Fruit fly (Drosophila melanogaster) whole organism, embryonic: Measurements from ENCODE around the gene pr.
A peak's percentile ranks its signal among the peaks of the same experiment; 100 is the strongest.

Experiments
- ATbp ChIP-seq: fragments of 200-800 bp; sonication (Bioruptor generic); optimal IDR thresholded peaks from 2 replicates; lab custom pipeline; 2017; ENCODE audit warnings: missing biosample characterization, mild to moderate bottlenecking, missing genetic modification characterization, missing genetic modification reagents
- Abd-B ChIP-seq: fragments of 200-800 bp; sonication (Bioruptor generic); optimal IDR thresholded peaks from 2 replicates; lab custom pipeline; 2018; ENCODE audit warnings: missing biosample characterization, mild to moderate bottlenecking, missing genetic modification characterization, moderate library complexity
- Adf1 ChIP-seq: fragments of 200-800 bp; sonication (Bioruptor generic); IDR thresholded peaks from 2 replicates; pipeline ENCODE4 v1.3.6; 2022; ENCODE audit warnings: missing biosample characterization, missing genetic modification characterization
- CG10274 ChIP-seq: fragments of 200-800 bp; sonication (Bioruptor generic); optimal IDR thresholded peaks from 3 replicates; lab custom pipeline; 2017; ENCODE audit warnings: missing biosample characterization, mild to moderate bottlenecking, missing genetic modification characterization
- CG10321 ChIP-seq: fragments of 200-800 bp; sonication (Bioruptor generic); IDR thresholded peaks from 2 replicates; pipeline ENCODE4 v1.3.6; 2022; ENCODE audit warnings: missing biosample characterization, missing genetic modification characterization
- CG10543 ChIP-seq: fragments of 200-800 bp; sonication (Bioruptor generic); optimal IDR thresholded peaks from 3 replicates; lab custom pipeline; 2017; ENCODE audit warnings: missing biosample characterization, mild to moderate bottlenecking, missing genetic modification characterization, moderate library complexity
- CG11093 ChIP-seq: fragments of 200-800 bp; sonication (Bioruptor generic); IDR thresholded peaks from 3 replicates; pipeline ENCODE4 v1.3.6; 2022; ENCODE audit warnings: missing biosample characterization, missing genetic modification characterization
- CG11696 ChIP-seq: fragments of 200-800 bp; sonication (Bioruptor generic); IDR thresholded peaks from 2 replicates; pipeline ENCODE4 v1.3.6; 2022; ENCODE audit warnings: missing biosample characterization, missing genetic modification characterization
- CG12071 ChIP-seq: fragments of 200-800 bp; sonication (Bioruptor generic); optimal IDR thresholded peaks from 3 replicates; lab custom pipeline; 2018; ENCODE audit warnings: missing biosample characterization, mild to moderate bottlenecking, missing genetic modification characterization
- CG13287 ChIP-seq: fragments of 200-800 bp; sonication (Bioruptor generic); IDR thresholded peaks from 2 replicates; pipeline ENCODE4 v1.3.6; 2022; ENCODE audit warnings: missing biosample characterization, missing genetic modification characterization; ENCODE audit not compliant: partially characterized antibody
- CG15696 ChIP-seq: fragments of 200-800 bp; sonication (Bioruptor generic); optimal IDR thresholded peaks from 2 replicates; lab custom pipeline; 2019; ENCODE audit warnings: missing biosample characterization, mild to moderate bottlenecking, missing genetic modification characterization, moderate library complexity
- CG17328 ChIP-seq: fragments of 200-800 bp; sonication (Bioruptor generic); IDR thresholded peaks from 2 replicates; pipeline ENCODE4 v1.3.6; 2022; ENCODE audit warnings: missing biosample characterization, missing genetic modification characterization
- CG17385 ChIP-seq: fragments of 200-800 bp; sonication (Bioruptor generic); optimal IDR thresholded peaks from 3 replicates; lab custom pipeline; 2018; ENCODE audit warnings: missing biosample characterization, mild to moderate bottlenecking, missing genetic modification characterization
- CG4707 ChIP-seq: fragments of 200-800 bp; sonication (Bioruptor generic); optimal IDR thresholded peaks from 2 replicates; lab custom pipeline; 2018; ENCODE audit warnings: missing biosample characterization, mild to moderate bottlenecking, missing genetic modification characterization, moderate library complexity
- CG4730 ChIP-seq: fragments of 200-800 bp; sonication (Bioruptor generic); IDR thresholded peaks from 2 replicates; pipeline ENCODE4 v1.3.6; 2022; ENCODE audit warnings: missing biosample characterization, missing genetic modification characterization
- CG5180 ChIP-seq: fragments of 200-800 bp; sonication (Bioruptor generic); optimal IDR thresholded peaks from 3 replicates; lab custom pipeline; 2017; ENCODE audit warnings: missing biosample characterization, missing genetic modification characterization, mild to moderate bottlenecking, moderate library complexity, missing genetic modification reagents
- CG6654 ChIP-seq: fragments of 200-800 bp; sonication (Bioruptor generic); optimal IDR thresholded peaks from 2 replicates; lab custom pipeline; 2017; ENCODE audit warnings: missing biosample characterization, mild to moderate bottlenecking, missing genetic modification characterization
- CG6854 ChIP-seq: fragments of 200-800 bp; sonication (Bioruptor generic); optimal IDR thresholded peaks from 3 replicates; lab custom pipeline; 2017; ENCODE audit warnings: missing biosample characterization, mild to moderate bottlenecking, missing genetic modification characterization
- CG7372 ChIP-seq: fragments of 200-800 bp; sonication (Bioruptor generic); IDR thresholded peaks from 2 replicates; pipeline ENCODE4 v1.3.6; 2022; ENCODE audit warnings: missing biosample characterization, missing genetic modification characterization
- D19A ChIP-seq: fragments of 200-800 bp; optimal IDR thresholded peaks from 3 replicates; lab custom pipeline; 2019; ENCODE audit warnings: missing biosample characterization, mild to moderate bottlenecking, missing genetic modification characterization, moderate library complexity
- Dad ChIP-seq: fragments of 200-800 bp; sonication (Bioruptor generic); optimal IDR thresholded peaks from 3 replicates; lab custom pipeline; 2016; ENCODE audit warnings: missing biosample characterization, missing genetic modification characterization
- Dip2 ChIP-seq: fragments of 200-800 bp; sonication (Bioruptor generic); IDR thresholded peaks from 2 replicates; pipeline ENCODE4 v1.3.6; 2022; ENCODE audit warnings: missing biosample characterization, missing genetic modification characterization
- ERR ChIP-seq: fragments of 200-800 bp; sonication (Bioruptor generic); optimal IDR thresholded peaks from 2 replicates; lab custom pipeline; 2016; ENCODE audit warnings: missing biosample characterization, missing genetic modification characterization
- Hey ChIP-seq: fragments of 200-800 bp; sonication (Bioruptor generic); optimal IDR thresholded peaks from 3 replicates; lab custom pipeline; 2018; ENCODE audit warnings: missing biosample characterization, mild to moderate bottlenecking, missing genetic modification characterization
- HmgZ ChIP-seq: fragments of 200-800 bp; sonication (Bioruptor generic); optimal IDR thresholded peaks from 2 replicates; lab custom pipeline; 2018; ENCODE audit warnings: missing biosample characterization, mild to moderate bottlenecking, missing genetic modification characterization
- Hmr ChIP-seq: fragments of 200-800 bp; sonication (Bioruptor generic); optimal IDR thresholded peaks from 3 replicates; lab custom pipeline; 2017; ENCODE audit warnings: mild to moderate bottlenecking, missing biosample characterization, missing genetic modification reagents, missing genetic modification characterization
- Neu2 ChIP-seq: fragments of 200-800 bp; sonication (Bioruptor generic); optimal IDR thresholded peaks from 3 replicates; lab custom pipeline; 2016; ENCODE audit warnings: missing biosample characterization, missing genetic modification characterization, borderline replicate concordance
- Pdp1 ChIP-seq, 2 experiments: fragments of 200-800 bp; sonication (Bioruptor generic); optimal IDR thresholded peaks; 3 replicates each; lab custom pipeline; 2016; ENCODE audit warnings: missing biosample characterization in 2 of 2, missing genetic modification characterization in 2 of 2, mild to moderate bottlenecking in 1 of 2, moderate library complexity in 1 of 2
- Stat92E ChIP-seq, 3 experiments: fragments of >200 bp in 2 of 3; fragments of 200-800 bp in 1 of 3; sonication (Bioruptor generic) in 1 of 3; optimal IDR thresholded peaks; 2 replicates each; lab custom pipeline; 2017 to 2019; ENCODE audit warnings: missing biosample characterization in 3 of 3, missing genetic modification characterization in 3 of 3, mild to moderate bottlenecking in 1 of 3, moderate library complexity in 1 of 3
- Taf1 ChIP-seq: fragments of 200-800 bp; sonication (Bioruptor generic); IDR thresholded peaks from 2 replicates; pipeline ENCODE4 v1.3.6; 2022; ENCODE audit warnings: missing biosample characterization, missing genetic modification characterization
- Tbp ChIP-seq: fragments of >200 bp; optimal IDR thresholded peaks from 2 replicates; lab custom pipeline; 2018; ENCODE audit warnings: missing biosample characterization, missing genetic modification characterization
- Trl ChIP-seq, 3 experiments: fragments of >200 bp in 2 of 3; fragments of 200-800 bp in 1 of 3; sonication (Bioruptor generic) in 1 of 3; optimal IDR thresholded peaks; 2 replicates in 1 of 3; 3 replicates in 2 of 3; lab custom pipeline; 2016 to 2017; ENCODE audit warnings: missing biosample characterization in 1 of 3, missing genetic modification characterization in 1 of 3
- Vsx1 ChIP-seq: fragments of 200-800 bp; sonication (Bioruptor generic); optimal IDR thresholded peaks from 2 replicates; lab custom pipeline; 2017; ENCODE audit warnings: missing biosample characterization, mild to moderate bottlenecking, missing genetic modification characterization, missing genetic modification reagents
- Xrp1 ChIP-seq: fragments of 200-800 bp; sonication (Bioruptor generic); IDR thresholded peaks from 2 replicates; pipeline ENCODE4 v1.3.6; 2022; ENCODE audit warnings: missing biosample characterization, missing genetic modification characterization
- az2 ChIP-seq: fragments of 200-800 bp; sonication (Bioruptor generic); optimal IDR thresholded peaks from 3 replicates; lab custom pipeline; 2016; ENCODE audit warnings: missing biosample characterization, missing genetic modification characterization
- bigmax ChIP-seq: fragments of 200-800 bp; sonication (Bioruptor generic); optimal IDR thresholded peaks from 2 replicates; lab custom pipeline; 2018; ENCODE audit warnings: missing biosample characterization, mild to moderate bottlenecking, missing genetic modification characterization
- dm ChIP-seq: fragments of 200-800 bp; sonication (Bioruptor generic); optimal IDR thresholded peaks from 3 replicates; lab custom pipeline; 2016; ENCODE audit warnings: missing biosample characterization, missing genetic modification characterization
- dmrt99B ChIP-seq: fragments of 200-800 bp; sonication (Bioruptor generic); optimal IDR thresholded peaks from 2 replicates; lab custom pipeline; 2018; ENCODE audit warnings: missing biosample characterization, mild to moderate bottlenecking, missing genetic modification characterization, moderate library complexity
- grn ChIP-seq: fragments of 200-800 bp; sonication (Bioruptor generic); optimal IDR thresholded peaks from 3 replicates; lab custom pipeline; 2017; ENCODE audit warnings: missing biosample characterization, missing genetic modification characterization
- inv ChIP-seq: fragments of 200-800 bp; sonication (Bioruptor generic); IDR thresholded peaks from 2 replicates; pipeline ENCODE4 v1.3.6; 2022; ENCODE audit warnings: missing biosample characterization, missing genetic modification characterization; ENCODE audit not compliant: partially characterized antibody
- lbe ChIP-seq: fragments of 200-800 bp; sonication (Bioruptor generic); optimal IDR thresholded peaks from 2 replicates; lab custom pipeline; 2016; ENCODE audit warnings: missing biosample characterization, mild to moderate bottlenecking, missing genetic modification characterization
- psq ChIP-seq: fragments of 200-800 bp; sonication (Bioruptor generic); optimal IDR thresholded peaks from 2 replicates; lab custom pipeline; 2017; ENCODE audit warnings: missing biosample characterization, missing genetic modification characterization
- pzg ChIP-seq: fragments of 200-800 bp; sonication (Bioruptor generic); optimal IDR thresholded peaks from 3 replicates; lab custom pipeline; 2018; ENCODE audit warnings: missing biosample characterization, mild to moderate bottlenecking, missing genetic modification characterization, moderate library complexity
- ranshi ChIP-seq: fragments of 200-800 bp; sonication (Bioruptor generic); IDR thresholded peaks from 2 replicates; pipeline ENCODE4 v1.3.6; 2022; ENCODE audit warnings: missing biosample characterization, missing genetic modification characterization
- sd ChIP-seq: fragments of 200-800 bp; sonication (Bioruptor generic); optimal IDR thresholded peaks from 3 replicates; lab custom pipeline; 2018; ENCODE audit warnings: missing biosample characterization, mild to moderate bottlenecking, missing genetic modification characterization, moderate library complexity
- sr ChIP-seq: fragments of 200-800 bp; sonication (Bioruptor generic); IDR thresholded peaks from 3 replicates; pipeline ENCODE4 v1.3.6; 2022; ENCODE audit warnings: missing biosample characterization, missing genetic modification characterization
- tll ChIP-seq, 2 experiments: fragments of 200-800 bp in 1 of 2; fragments of >200 bp in 1 of 2; sonication (Bioruptor generic) in 1 of 2; optimal IDR thresholded peaks; 2 replicates each; lab custom pipeline; 2017 to 2019; ENCODE audit warnings: missing biosample characterization in 2 of 2, missing genetic modification characterization in 2 of 2, mild to moderate bottlenecking in 1 of 2, moderate library complexity in 1 of 2

Gene pr

DNA sequence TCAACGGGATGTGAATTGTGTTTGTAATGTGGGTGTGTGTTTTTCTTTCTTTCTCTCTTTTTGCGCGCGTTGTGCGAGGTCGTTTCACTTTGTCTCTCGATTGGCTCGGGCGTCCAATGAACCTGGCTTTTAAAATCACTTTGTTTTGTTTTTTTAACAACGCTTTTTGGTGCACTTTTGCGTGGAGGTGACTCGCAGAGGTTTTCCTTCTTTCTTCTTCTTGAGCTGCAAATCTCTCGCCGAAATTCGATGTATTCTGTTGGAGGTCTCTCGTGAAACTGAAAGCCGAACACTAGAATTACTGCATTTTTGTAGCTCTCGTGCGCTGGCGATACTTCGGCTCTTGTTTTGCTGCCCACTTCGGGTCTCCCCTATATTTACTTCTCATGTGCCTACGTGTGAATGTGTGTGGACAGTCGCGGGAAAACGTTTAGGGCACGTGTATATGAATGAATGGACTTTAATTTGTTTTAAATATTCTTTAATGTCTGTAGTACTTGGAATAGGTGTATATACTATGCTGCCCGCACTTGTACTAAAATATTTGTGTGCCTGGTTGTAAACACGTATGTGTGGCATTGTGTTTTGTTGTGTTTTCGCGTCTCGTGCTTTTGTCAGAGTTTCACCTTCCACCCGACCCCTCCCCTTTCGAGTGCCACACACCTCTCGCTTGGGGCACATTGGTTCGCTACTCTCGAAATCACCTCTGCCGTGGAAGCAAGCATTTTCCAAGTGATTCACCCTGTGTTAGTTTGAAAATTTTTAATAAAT lies 9.7 kb upstream of the pr start, which contains the start of gene fok (continued):
- TF ChIP-seq CG12071 (GFP tag; lab: Kevin White, UChicago) (peak; percentile 96), Hmr (GFP tag; lab: Kevin White, UChicago) (peak; percentile 98), psq (peak; percentile 90), ERR (GFP tag; lab: Kevin White, UChicago) (peak; percentile 93), CG4730 (GFP tag; lab: Robert Waterston, UW) (peak; percentile 82), CG11093 (GFP tag; lab: Robert Waterston, UW) (peak; percentile 88), CG13287 (GFP tag; lab: Robert Waterston, UW) (peak; percentile 26; the same call in 1 of the 2 replicates), Vsx1 (peak; percentile 92), ranshi (GFP tag; lab: Robert Waterston, UW) (peak; percentile 94), Trl (optimal IDR thresholded peaks at IDR 0.05; lab: Kevin White, UChicago) (peak in 1 of 2 experiments; percentile 23), Trl (GFP tag; optimal IDR thresholded peaks at IDR 0.05; lab: Kevin White, UChicago) (peak; percentile 93), CG17385 (peak; percentile 94), CG10321 (GFP tag; lab: Robert Waterston, UW) (peak; percentile 71; the same call in 1 of the 2 replicates), CG10274 (GFP tag; lab: Kevin White, UChicago) (peak; percentile 89), Taf1 (GFP tag; lab: Robert Waterston, UW) (peak; percentile 90), CG11696 (GFP tag; lab: Robert Waterston, UW) (peak; percentile 100), CG10543 (GFP tag; lab: Kevin White, UChicago) (peak; percentile 100), inv (GFP tag; lab: Robert Waterston, UW) (no peak), dm (peak; percentile 88), CG17328 (GFP tag; lab: Robert Waterston, UW) (peak; percentile 90), Adf1 (peak; percentile 87), az2 (GFP tag; lab: Kevin White, UChicago) (peak; percentile 95), Dip2 (no peak), CG15696 (tag; lab: Kevin White, UChicago) (peak; percentile 93), CG6654 (GFP tag; lab: Kevin White, UChicago) (peak; percentile 83), Tbp (GFP tag; lab: Kevin White, UChicago) (no peak), sr (GFP tag; lab: Robert Waterston, UW) (peak; percentile 88), dmrt99B (tag; lab: Kevin White, UChicago) (peak; percentile 98), bigmax (GFP tag; lab: Kevin White, UChicago) (peak; percentile 44), CG7372 (GFP tag; lab: Robert Waterston, UW) (peak; percentile 92), CG4707 (GFP tag; lab: Kevin White, UChicago) (peak; percentile 87), HmgZ (peak; percentile 98), CG6854 (peak; percentile 95), Xrp1 (GFP tag; lab: Robert Waterston, UW) (peak; percentile 96), sd (peak; percentile 99), lbe (GFP tag; lab: Kevin White, UChicago) (peak; percentile 98), grn (GFP tag; lab: Kevin White, UChicago) (peak; percentile 91), Abd-B (GFP tag; lab: Kevin White, UChicago) (peak; percentile 91), Neu2 (peak; percentile 82), CG5180 (GFP tag; lab: Kevin White, UChicago) (peak; percentile 92), Hey (tag; lab: Kevin White, UChicago) (peak; percentile 86), pzg (GFP tag; lab: Kevin White, UChicago) (peak; percentile 23), tll (GFP tag; optimal IDR thresholded peaks at IDR 0.05; lab: Kevin White, UChicago) (peak in 1 of 2 experiments; percentile 23), ATbp (GFP tag; lab: Kevin White, UChicago) (peak; percentile 97), Dad (GFP tag; lab: Kevin White, UChicago) (peak; percentile 93), Pdp1 (GFP tag; optimal IDR thresholded peaks at IDR 0.05; lab: Kevin White, UChicago) (peak; percentile 94), Stat92E (GFP tag; optimal IDR thresholded peaks at IDR 0.05; lab: Kevin White, UChicago) (peak in 1 of 3 experiments; percentile 95), D19A (peak; percentile 95)
